Worm (Caenorhabditis elegans): ENCODE measurements around the gene gly-1.

The gly-1 gene

ce11 chrII:10851110-10851509 lies 50.9 kb downstream of the gly-1 start (continued):
- TF ChIP-seq ceh-63 (GFP tag; optimal IDR thresholded peaks at IDR 0.05) (no peak), ceh-90 (tag; optimal IDR thresholded peaks at IDR 0.05) (no peak), sptf-1 (tag; optimal IDR thresholded peaks at IDR 0.05) (no peak), nhr-76 (tag; optimal IDR thresholded peaks at IDR 0.05) (no peak), mdl-1 (tag; optimal IDR thresholded peaks at IDR 0.05) (peak in 1 of 2 experiments; percentile 69), lin-14 (GFP tag; optimal IDR thresholded peaks at IDR 0.05) (peak; percentile 99), lsy-2 (tag; optimal IDR thresholded peaks at IDR 0.05) (peak; percentile 65 to 72), zag-1 (tag; optimal IDR thresholded peaks at IDR 0.05) (no peak), ces-1 (GFP tag; optimal IDR thresholded peaks at IDR 0.05) (no peak), C16A3.4 (tag; optimal IDR thresholded peaks at IDR 0.05) (peak; percentile 39), ets-5 (GFP tag; IDR thresholded peaks at IDR 0.05) (no peak), sox-4 (tag; optimal IDR thresholded peaks at IDR 0.05) (no peak), mef-2 (tag; optimal IDR thresholded peaks at IDR 0.05) (no peak), unc-62 (GFP tag; optimal IDR thresholded peaks at IDR 0.05) (peak; percentile 41), unc-98 (GFP tag; IDR thresholded peaks at IDR 0.05) (no peak), unc-130 (tag; optimal IDR thresholded peaks at IDR 0.05) (no peak), mep-1 (tag; optimal IDR thresholded peaks at IDR 0.05) (peak; percentile 89), ceh-82 (tag; optimal IDR thresholded peaks at IDR 0.05) (peak in 2 of 3 experiments; percentile 0 to 62), alr-1 (tag; optimal IDR thresholded peaks at IDR 0.05; ENCODE audit: borderline replicate concordance) (no peak), ztf-11 (tag; optimal IDR thresholded peaks at IDR 0.05) (peak in 1 of 2 experiments; percentile 71), unc-86 (tag; optimal IDR thresholded peaks at IDR 0.05) (peak; percentile 60), unc-30 (tag; optimal IDR thresholded peaks at IDR 0.05) (no peak), lin-35 (GFP tag; optimal IDR thresholded peaks at IDR 0.05) (peak; percentile 68 to 80), nhr-77 (tag; optimal IDR thresholded peaks at IDR 0.05) (peak; percentile 22), ceh-8 (GFP tag; optimal IDR thresholded peaks at IDR 0.05) (no peak), sup-37 (GFP tag; optimal IDR thresholded peaks at IDR 0.05) (no peak), aha-1 (tag; optimal IDR thresholded peaks at IDR 0.05) (peak; percentile 62), pax-3 (tag; optimal IDR thresholded peaks at IDR 0.05) (peak; percentile 29), efl-3 (GFP tag; optimal IDR thresholded peaks at IDR 0.05) (no peak), nhr-20 (tag; optimal IDR thresholded peaks at IDR 0.05) (peak; percentile 84), snu-23 (GFP tag; optimal IDR thresholded peaks at IDR 0.05) (peak; percentile 87)

Measured in whole organism, L1 larva.